Worm (Caenorhabditis elegans) whole organism, midembryonic: ENCODE results near the gene npp-5.
"Not testable (repeated sequence)": the region's sequence is repeated elsewhere in the genome, so short reads cannot be mapped to it uniquely, and the experiment has no call there.

Experiments
- T22C8.4 ChIP-seq: fragments of 200-800 bp; sonication (Bioruptor generic); IDR thresholded peaks from 2 replicates; pipeline ENCODE4 v1.3.6; 2022; ENCODE audit warnings: missing genetic modification characterization, missing compliant biosample characterization
- cog-1 ChIP-seq: sonication (generic microtip); optimal IDR thresholded peaks from 2 replicates; lab custom pipeline; 2016; ENCODE audit warnings: missing genetic modification characterization, missing compliant biosample characterization
- flt-1 ChIP-seq: fragments of 200-800 bp; sonication (Bioruptor generic); IDR thresholded peaks from 2 replicates; pipeline ENCODE4 v1.3.6; 2022; ENCODE audit warnings: missing genetic modification characterization, missing compliant biosample characterization
- klf-2 ChIP-seq: fragments of 200-800 bp; sonication (Bioruptor generic); conservative IDR thresholded peaks from 2 replicates; pipeline ENCODE4 v1.3.6; 2022; ENCODE audit warnings: missing genetic modification reagents, missing genetic modification characterization, missing compliant biosample characterization
- med-1 ChIP-seq: sonication (generic microtip); optimal IDR thresholded peaks from 2 replicates; lab custom pipeline; 2017; ENCODE audit warnings: missing genetic modification characterization, mild to moderate bottlenecking, missing compliant biosample characterization, antibody characterized with exemption, missing genetic modification reagents; ENCODE audit not compliant: insufficient read depth
- ref-1 ChIP-seq: fragments of 200-800 bp; sonication (Bioruptor generic); conservative IDR thresholded peaks from 2 replicates; pipeline ENCODE4 v1.3.6; 2022; ENCODE audit warnings: missing genetic modification reagents, missing genetic modification characterization, missing compliant biosample characterization
- tab-1 ChIP-seq: fragments of 200-800 bp; sonication (Bioruptor generic); IDR thresholded peaks from 2 replicates; pipeline ENCODE4 v1.3.6; 2022; ENCODE audit warnings: missing genetic modification characterization, missing compliant biosample characterization
- ztf-23 ChIP-seq: fragments of 200-800 bp; sonication (Bioruptor generic); IDR thresholded peaks from 2 replicates; pipeline ENCODE4 v1.3.6; 2022; ENCODE audit warnings: missing genetic modification reagents, missing genetic modification characterization, missing compliant biosample characterization
- ztf-29 ChIP-seq: fragments of 200-800 bp; sonication (Bioruptor generic); IDR thresholded peaks from 2 replicates; pipeline ENCODE4 v1.3.6; 2022; ENCODE audit warnings: missing genetic modification reagents, missing genetic modification characterization, missing compliant biosample characterization

Gene npp-5

DNA sequence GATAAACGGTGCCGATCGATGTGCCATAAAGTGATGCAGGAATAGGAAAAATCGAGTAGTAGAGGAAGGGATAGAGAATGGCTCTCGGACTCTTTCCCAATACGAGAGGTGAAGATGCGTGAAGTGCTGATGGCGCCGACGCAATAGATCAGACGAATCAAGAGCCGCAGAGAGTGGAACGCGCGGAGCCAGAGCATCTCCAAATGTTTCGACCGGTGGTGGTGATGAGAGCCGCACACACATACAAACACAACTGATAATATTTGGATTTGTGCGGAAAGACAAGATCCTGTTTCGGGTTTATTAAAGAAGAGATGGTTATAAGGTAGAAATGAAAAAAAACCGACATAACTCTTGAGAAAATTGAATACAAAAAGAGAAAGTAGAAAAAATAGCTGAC lies 35.5 kb downstream of the npp-5 start, which contains the start of gene F54D5.15:
TSS of gene F54D5.15 (minus strand) at position 101 of the 400 bp plus-strand sequence.
- TF ChIP-seq flt-1 (GFP tag; lab: Robert Waterston, UW) (no peak), ztf-23 (GFP tag; lab: Robert Waterston, UW) (no peak), cog-1 (tag; lab: Kevin White, UChicago) (no peak), ref-1 (GFP tag; lab: Robert Waterston, UW) (no peak), tab-1 (GFP tag; lab: Robert Waterston, UW) (no peak), ztf-29 (no peak), T22C8.4 (GFP tag; lab: Robert Waterston, UW) (no peak), med-1 (no peak), klf-2 (GFP tag; lab: Robert Waterston, UW) (no peak)

DNA sequence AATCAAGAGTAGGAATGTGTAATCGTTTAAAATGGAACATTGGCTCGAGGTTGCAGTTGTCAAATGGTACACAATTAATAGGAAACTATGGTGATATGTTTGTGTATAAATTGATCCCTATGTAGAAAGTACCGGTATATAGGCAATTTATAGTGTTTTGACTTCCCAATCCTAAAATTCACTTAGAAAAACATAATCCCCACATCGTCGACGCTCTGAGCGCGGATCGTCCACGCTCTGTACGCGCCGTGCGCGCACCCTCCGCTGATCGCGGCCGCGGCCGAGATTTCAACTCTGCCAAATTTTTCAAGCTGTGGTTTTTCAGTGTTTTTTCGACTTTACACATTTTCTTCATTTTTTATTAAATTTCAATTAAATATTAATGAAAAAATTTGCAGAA lies 43.3 kb downstream of the npp-5 start, which contains the start of gene F54D5.17:
TSS of gene F54D5.17 (plus strand) at position 301 of the 400 bp plus-strand sequence.
- TF ChIP-seq ztf-29 (no peak), med-1 (no peak), ztf-23 (GFP tag; lab: Robert Waterston, UW) (no peak), klf-2 (GFP tag; lab: Robert Waterston, UW) (no peak), ref-1 (GFP tag; lab: Robert Waterston, UW) (no peak), tab-1 (GFP tag; lab: Robert Waterston, UW) (no peak), T22C8.4 (GFP tag; lab: Robert Waterston, UW) (no peak), flt-1 (GFP tag; lab: Robert Waterston, UW) (no peak), cog-1 (tag; lab: Kevin White, UChicago) (no peak)

DNA sequence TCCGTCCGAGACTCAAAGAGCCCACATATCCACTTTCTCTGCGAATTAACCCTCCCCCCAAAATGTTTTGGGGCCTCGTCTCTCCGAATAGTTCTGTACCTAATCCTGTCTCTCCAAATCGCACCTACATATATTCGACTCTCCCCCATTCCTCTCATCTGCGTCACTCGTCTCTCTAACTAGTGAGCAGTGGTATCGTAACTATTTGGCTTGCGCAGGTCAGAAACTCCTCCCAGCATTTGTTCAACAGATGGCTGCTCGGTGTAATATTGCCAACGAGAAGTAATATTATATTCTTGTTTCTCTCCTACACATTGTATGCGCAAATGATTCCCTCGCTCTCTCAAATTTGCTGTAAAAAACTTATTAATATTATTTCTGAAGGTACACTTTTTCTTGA lies 44.0 kb downstream of the npp-5 start, which contains the start of gene F54D5.24:
TSS of gene F54D5.24 (plus strand) at position 316 of the 400 bp plus-strand sequence.
- no peak for TF ChIP-seq ztf-23 (GFP tag; lab: Robert Waterston, UW)
- TF ChIP-seq ztf-29: peak; percentile 25; the same call in 1 of the 2 replicates

DNA sequence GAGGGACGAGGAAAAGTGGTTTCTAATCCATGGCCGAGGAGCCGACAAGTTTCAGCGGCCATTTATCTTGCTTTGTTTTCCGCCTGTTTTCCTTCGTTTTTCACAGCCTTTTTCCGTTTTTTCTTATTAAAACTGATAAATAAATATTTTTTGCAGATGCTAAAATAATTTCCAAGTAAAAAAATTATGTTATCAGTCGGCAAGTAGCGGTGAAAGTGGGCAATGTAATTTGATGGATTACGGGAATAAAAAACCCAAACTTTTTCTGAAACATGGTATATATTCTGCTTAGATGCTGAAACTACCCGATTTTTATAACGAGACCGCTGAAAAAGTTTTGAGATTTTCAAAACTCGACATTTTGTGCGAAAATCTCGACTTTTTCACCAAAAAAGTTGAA lies 47.6 kb downstream of the npp-5 start, which contains the start of gene dhgd-1:
TSS of gene dhgd-1 (minus strand) at position 101 of the 400 bp plus-strand sequence.
- TF ChIP-seq ztf-29; flt-1 (GFP tag; lab: Robert Waterston, UW); ztf-23 (GFP tag; lab: Robert Waterston, UW): not testable (repeated sequence)

DNA sequence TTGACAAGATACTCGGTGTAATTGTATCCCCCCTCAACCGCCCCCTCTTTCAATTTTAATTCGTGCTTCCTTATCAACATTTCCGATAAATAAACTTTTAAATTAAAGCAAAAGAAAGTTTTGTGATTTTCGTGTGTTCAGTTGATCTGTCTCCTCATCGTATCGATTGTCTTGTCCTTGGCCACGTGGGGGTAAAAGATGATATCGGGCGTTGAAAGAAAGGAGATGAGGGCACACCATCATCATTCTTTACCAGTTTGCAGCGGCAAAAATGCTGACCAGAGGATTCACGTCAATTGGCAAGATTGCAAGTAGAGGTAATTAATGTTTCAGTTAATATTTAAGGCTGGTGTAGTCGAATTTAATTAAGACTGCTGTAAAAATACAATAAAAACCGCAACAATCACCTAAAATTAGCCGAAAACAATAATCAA lies 52.3 kb downstream of the npp-5 start, which contains the start of gene F54D5.7:
TSS of gene F54D5.7 (plus strand) at position 264 of the 434 bp plus-strand sequence.
- TF ChIP-seq ztf-29: no peak
- TF ChIP-seq cog-1 (tag; lab: Kevin White, UChicago): no peak
- no peak for TF ChIP-seq med-1
- no peak for TF ChIP-seq tab-1 (GFP tag; lab: Robert Waterston, UW)
- TF ChIP-seq ztf-23 (GFP tag; lab: Robert Waterston, UW): no peak
- 0 out of 2 replicates have a peak, but pooled peaks have one; percentile 13 for TF ChIP-seq flt-1 (GFP tag; lab: Robert Waterston, UW)
